Worm (Caenorhabditis elegans) whole organism, midembryonic: Measurements from ENCODE around the gene lgc-52.

Source experiments
- T22C8.4 ChIP-seq: fragments of 200-800 bp; sonication (Bioruptor generic); IDR thresholded peaks from 2 replicates; pipeline ENCODE4 v1.3.6; 2022; ENCODE audit warnings: missing genetic modification characterization, missing compliant biosample characterization
- cog-1 ChIP-seq: sonication (generic microtip); optimal IDR thresholded peaks from 2 replicates; lab custom pipeline; 2016; ENCODE audit warnings: missing genetic modification characterization, missing compliant biosample characterization
- flt-1 ChIP-seq: fragments of 200-800 bp; sonication (Bioruptor generic); IDR thresholded peaks from 2 replicates; pipeline ENCODE4 v1.3.6; 2022; ENCODE audit warnings: missing genetic modification characterization, missing compliant biosample characterization
- klf-2 ChIP-seq: fragments of 200-800 bp; sonication (Bioruptor generic); conservative IDR thresholded peaks from 2 replicates; pipeline ENCODE4 v1.3.6; 2022; ENCODE audit warnings: missing genetic modification reagents, missing genetic modification characterization, missing compliant biosample characterization
- med-1 ChIP-seq: sonication (generic microtip); optimal IDR thresholded peaks from 2 replicates; lab custom pipeline; 2017; ENCODE audit warnings: missing genetic modification characterization, mild to moderate bottlenecking, missing compliant biosample characterization, antibody characterized with exemption, missing genetic modification reagents; ENCODE audit not compliant: insufficient read depth
- ref-1 ChIP-seq: fragments of 200-800 bp; sonication (Bioruptor generic); conservative IDR thresholded peaks from 2 replicates; pipeline ENCODE4 v1.3.6; 2022; ENCODE audit warnings: missing genetic modification reagents, missing genetic modification characterization, missing compliant biosample characterization
- tab-1 ChIP-seq: fragments of 200-800 bp; sonication (Bioruptor generic); IDR thresholded peaks from 2 replicates; pipeline ENCODE4 v1.3.6; 2022; ENCODE audit warnings: missing genetic modification characterization, missing compliant biosample characterization
- ztf-23 ChIP-seq: fragments of 200-800 bp; sonication (Bioruptor generic); IDR thresholded peaks from 2 replicates; pipeline ENCODE4 v1.3.6; 2022; ENCODE audit warnings: missing genetic modification reagents, missing genetic modification characterization, missing compliant biosample characterization
- ztf-29 ChIP-seq: fragments of 200-800 bp; sonication (Bioruptor generic); IDR thresholded peaks from 2 replicates; pipeline ENCODE4 v1.3.6; 2022; ENCODE audit warnings: missing genetic modification reagents, missing genetic modification characterization, missing compliant biosample characterization

lgc-52 gene

ce11 chrIV:15283617-15284016 lies 47.7 kb downstream of the lgc-52 start:
- TF ChIP-seq cog-1: no peak
- TF ChIP-seq ztf-23: no peak
- TF ChIP-seq med-1 (GFP tag; lab: Kevin White, UChicago): no peak
- TF ChIP-seq ref-1 (GFP tag; lab: Robert Waterston, UW): no peak

ce11 chrIV:15289508-15289907 lies 53.6 kb downstream of the lgc-52 start:
- peak; percentile 90 for TF ChIP-seq flt-1 (GFP tag; lab: Robert Waterston, UW)
- no peak for TF ChIP-seq klf-2 (GFP tag; lab: Robert Waterston, UW)
- TF ChIP-seq med-1 (GFP tag; lab: Kevin White, UChicago): peak; percentile 49
- no peak for TF ChIP-seq ztf-29 (GFP tag; lab: Robert Waterston, UW)
- peak; percentile 79 for TF ChIP-seq T22C8.4 (GFP tag; lab: Robert Waterston, UW)
- TF ChIP-seq ztf-23: no peak; the same call in 1 of the 2 replicates
- TF ChIP-seq cog-1: no peak
- peak; percentile 76 for TF ChIP-seq ref-1 (GFP tag; lab: Robert Waterston, UW)
- TF ChIP-seq tab-1 (GFP tag; lab: Robert Waterston, UW): peak; percentile 87

ce11 chrIV:15291162-15291561 lies 55.2 kb downstream of the lgc-52 start, which contains the start of gene pqn-90:
pqn-90 (minus strand) TSS chrIV:15291262.
- no peak for TF ChIP-seq cog-1
- TF ChIP-seq ztf-23: no peak
- no peak for TF ChIP-seq T22C8.4 (GFP tag; lab: Robert Waterston, UW)
- TF ChIP-seq tab-1 (GFP tag; lab: Robert Waterston, UW): no peak
- no peak for TF ChIP-seq ref-1 (GFP tag; lab: Robert Waterston, UW)
- TF ChIP-seq ztf-29 (GFP tag; lab: Robert Waterston, UW): no peak
- no peak for TF ChIP-seq klf-2 (GFP tag; lab: Robert Waterston, UW)
- no peak for TF ChIP-seq med-1 (GFP tag; lab: Kevin White, UChicago)
- TF ChIP-seq flt-1 (GFP tag; lab: Robert Waterston, UW): no peak

- no peak for TF ChIP-seq ref-1 (GFP tag; lab: Robert Waterston, UW)
- no peak for TF ChIP-seq ztf-23
- TF ChIP-seq cog-1: no peak
- TF ChIP-seq klf-2 (GFP tag; lab: Robert Waterston, UW): no peak
- no peak for TF ChIP-seq flt-1 (GFP tag; lab: Robert Waterston, UW)
- no peak for TF ChIP-seq med-1 (GFP tag; lab: Kevin White, UChicago)
- no peak for TF ChIP-seq T22C8.4 (GFP tag; lab: Robert Waterston, UW)
- TF ChIP-seq ztf-29 (GFP tag; lab: Robert Waterston, UW): no peak
- no peak for TF ChIP-seq tab-1 (GFP tag; lab: Robert Waterston, UW)
These were observed 55.7 kb downstream of the lgc-52 start, which contains the start of gene pqn-91 for ce11 chrIV:15291607-15292006. pqn-91 (plus strand) TSS chrIV:15291907.
